Worm (Caenorhabditis elegans) whole organism, young adult: ENCODE measurements around the gene K10D11.5.

Experiments used
- B0035.1 ChIP-seq: sonication (generic microtip); optimal IDR thresholded peaks from 2 replicates; lab custom pipeline; 2016; ENCODE audit warnings: missing genetic modification characterization, mild to moderate bottlenecking, missing compliant biosample characterization, missing genotype, missing genetic modification reagents
- F52B5.7 ChIP-seq: sonication (generic microtip); optimal IDR thresholded peaks from 2 replicates; lab custom pipeline; 2016; ENCODE audit warnings: mild to moderate bottlenecking, missing genetic modification characterization, missing compliant biosample characterization
- F55B11.4 ChIP-seq: sonication (generic microtip); optimal IDR thresholded peaks from 2 replicates; lab custom pipeline; 2016; ENCODE audit warnings: missing compliant biosample characterization, missing genetic modification characterization, borderline replicate concordance; ENCODE audit not compliant: insufficient read depth
- K12H6.12 ChIP-seq: fragments of 200-800 bp; sonication (Bioruptor generic); optimal IDR thresholded peaks from 2 replicates; lab custom pipeline; 2018; ENCODE audit warnings: mild to moderate bottlenecking, missing genetic modification characterization, missing compliant biosample characterization
- Y53G8AR.9 ChIP-seq: fragments of 200-800 bp; sonication (Bioruptor generic); conservative IDR thresholded peaks from 2 replicates; pipeline ENCODE4 v1.3.6; 2022; ENCODE audit warnings: missing genetic modification reagents, missing genetic modification characterization, missing compliant biosample characterization
- ZK185.1 ChIP-seq: sonication (generic microtip); optimal IDR thresholded peaks from 2 replicates; lab custom pipeline; 2016; ENCODE audit warnings: mild to moderate bottlenecking, missing genetic modification characterization, missing compliant biosample characterization; ENCODE audit not compliant: poor library complexity, severe bottlenecking
- atf-7 ChIP-seq: sonication (generic microtip); optimal IDR thresholded peaks from 2 replicates; lab custom pipeline; 2017; ENCODE audit warnings: mild to moderate bottlenecking, missing genetic modification characterization, missing compliant biosample characterization
- attf-3 ChIP-seq: fragments of 200-800 bp; sonication (Bioruptor generic); conservative IDR thresholded peaks from 2 replicates; pipeline ENCODE4 v1.3.6; 2022; ENCODE audit warnings: missing genetic modification reagents, missing genetic modification characterization, missing compliant biosample characterization
- bed-1 ChIP-seq: fragments of 200-800 bp; sonication (Bioruptor generic); IDR thresholded peaks from 2 replicates; pipeline ENCODE4 v1.3.6; 2022; ENCODE audit warnings: missing genetic modification reagents, missing genetic modification characterization, missing compliant biosample characterization
- ceh-58 ChIP-seq: fragments of 200-800 bp; sonication (Bioruptor generic); IDR thresholded peaks from 2 replicates; pipeline ENCODE4 v1.3.6; 2022; ENCODE audit warnings: missing genetic modification characterization, missing compliant biosample characterization
- die-1 ChIP-seq: sonication (generic microtip); optimal IDR thresholded peaks from 2 replicates; lab custom pipeline; 2016; ENCODE audit warnings: missing genotype, mild to moderate bottlenecking, missing genetic modification characterization, missing compliant biosample characterization
- egl-18 ChIP-seq: fragments of 200-800 bp; sonication (Bioruptor generic); IDR thresholded peaks from 2 replicates; pipeline ENCODE4 v1.3.6; 2022; ENCODE audit warnings: missing genetic modification reagents, missing genetic modification characterization, missing compliant biosample characterization
- egrh-3 ChIP-seq: fragments of 200-800 bp; sonication (Bioruptor generic); IDR thresholded peaks from 2 replicates; pipeline ENCODE4 v1.3.6; 2022; ENCODE audit warnings: missing genetic modification reagents, missing genetic modification characterization, missing compliant biosample characterization
- fkh-3 ChIP-seq: sonication (generic microtip); optimal IDR thresholded peaks from 2 replicates; lab custom pipeline; 2016; ENCODE audit warnings: mild to moderate bottlenecking, missing genetic modification characterization, missing compliant biosample characterization
- gei-17 ChIP-seq: fragments of 200-800 bp; sonication (Bioruptor generic); optimal IDR thresholded peaks from 2 replicates; lab custom pipeline; 2018; ENCODE audit warnings: mild to moderate bottlenecking, missing genetic modification characterization, missing compliant biosample characterization
- hlh-12 ChIP-seq: sonication (generic microtip); optimal IDR thresholded peaks from 2 replicates; lab custom pipeline; 2016; ENCODE audit warnings: missing genetic modification characterization, missing compliant biosample characterization
- hmg-20 ChIP-seq: fragments of 200-800 bp; sonication (Bioruptor generic); IDR thresholded peaks from 2 replicates; pipeline ENCODE4 v1.3.6; 2022; ENCODE audit warnings: missing genetic modification reagents, missing genetic modification characterization, missing compliant biosample characterization
- let-526 ChIP-seq: fragments of 200-800 bp; sonication (Bioruptor generic); IDR thresholded peaks from 2 replicates; pipeline ENCODE4 v1.3.6; 2022; ENCODE audit warnings: missing genetic modification reagents, missing genetic modification characterization, missing compliant biosample characterization
- lin-26 ChIP-seq: fragments of 200-800 bp; sonication (Bioruptor generic); IDR thresholded peaks from 2 replicates; pipeline ENCODE4 v1.3.6; 2022; ENCODE audit warnings: missing genetic modification reagents, missing genetic modification characterization, missing compliant biosample characterization
- lir-1 ChIP-seq: fragments of 200-800 bp; sonication (Bioruptor generic); conservative IDR thresholded peaks from 2 replicates; pipeline ENCODE4 v1.3.6; 2022; ENCODE audit warnings: missing genetic modification reagents, missing genetic modification characterization, missing compliant biosample characterization
- lsl-1 ChIP-seq: fragments of 200-800 bp; sonication (Bioruptor generic); optimal IDR thresholded peaks from 2 replicates; lab custom pipeline; 2018; ENCODE audit warnings: mild to moderate bottlenecking, missing genetic modification characterization, moderate library complexity, missing compliant biosample characterization
- madf-6 ChIP-seq: fragments of 200-800 bp; sonication (Bioruptor generic); IDR thresholded peaks from 2 replicates; pipeline ENCODE4 v1.3.6; 2022; ENCODE audit warnings: missing genetic modification reagents, missing genetic modification characterization, missing compliant biosample characterization
- madf-8 ChIP-seq: fragments of 200-800 bp; sonication (Bioruptor generic); conservative IDR thresholded peaks from 2 replicates; pipeline ENCODE4 v1.3.6; 2022; ENCODE audit warnings: missing genetic modification reagents, missing genetic modification characterization, missing compliant biosample characterization
- mes-4 ChIP-seq: sonication (generic microtip); optimal IDR thresholded peaks from 2 replicates; lab custom pipeline; 2016; ENCODE audit warnings: missing genotype, missing genetic modification characterization, missing compliant biosample characterization
- nfyb-1 ChIP-seq: fragments of 200-800 bp; sonication (Bioruptor generic); IDR thresholded peaks from 2 replicates; pipeline ENCODE4 v1.3.6; 2022; ENCODE audit warnings: missing genetic modification reagents, missing genetic modification characterization, missing compliant biosample characterization
- nhr-179 ChIP-seq: sonication (generic microtip); optimal IDR thresholded peaks from 2 replicates; lab custom pipeline; 2016; ENCODE audit warnings: mild to moderate bottlenecking, missing genetic modification characterization, missing compliant biosample characterization
- nhr-80 ChIP-seq: sonication (generic microtip); optimal IDR thresholded peaks from 2 replicates; lab custom pipeline; 2016; ENCODE audit warnings: missing genetic modification characterization, missing compliant biosample characterization
- pha-4 ChIP-seq: fragments of 150-350 bp; sonication (generic microtip); optimal IDR thresholded peaks from 2 replicates; lab custom pipeline; 2014; ENCODE audit warnings: missing biosample characterization, missing genetic modification reagents, missing genetic modification characterization
- rec-8 ChIP-seq, 2 experiments: sonication (generic microtip); optimal IDR thresholded peaks; 2 replicates each; lab custom pipeline; 2016; ENCODE audit warnings: mild to moderate bottlenecking in 2 of 2, missing genetic modification characterization in 2 of 2, missing genetic modification reagents in 2 of 2, missing genotype in 2 of 2, missing biosample characterization in 1 of 2, missing compliant biosample characterization in 1 of 2, moderate library complexity in 1 of 2
- tlf-1 ChIP-seq: fragments of 200-800 bp; sonication (Bioruptor generic); optimal IDR thresholded peaks from 2 replicates; lab custom pipeline; 2018; ENCODE audit warnings: mild to moderate bottlenecking, missing genetic modification characterization, missing compliant biosample characterization
- unc-62 ChIP-seq: fragments of 150-350 bp; optimal IDR thresholded peaks from 2 replicates; lab custom pipeline; 2014; ENCODE audit warnings: missing biosample characterization, missing genetic modification reagents, missing genetic modification characterization
- xnd-1 ChIP-seq: sonication (generic microtip); optimal IDR thresholded peaks from 2 replicates; lab custom pipeline; 2016; ENCODE audit warnings: missing genotype, missing genetic modification reagents, missing genetic modification characterization, missing compliant biosample characterization
- ztf-25 ChIP-seq: fragments of 200-800 bp; sonication (Bioruptor generic); IDR thresholded peaks from 2 replicates; pipeline ENCODE4 v1.3.6; 2022; ENCODE audit warnings: missing genetic modification reagents, missing genetic modification characterization, missing compliant biosample characterization
- ztf-6 ChIP-seq: fragments of 200-800 bp; sonication (Bioruptor generic); IDR thresholded peaks from 2 replicates; pipeline ENCODE4 v1.3.6; 2022; ENCODE audit warnings: missing genetic modification reagents, missing genetic modification characterization, missing compliant biosample characterization

K10D11.5 gene

DNA sequence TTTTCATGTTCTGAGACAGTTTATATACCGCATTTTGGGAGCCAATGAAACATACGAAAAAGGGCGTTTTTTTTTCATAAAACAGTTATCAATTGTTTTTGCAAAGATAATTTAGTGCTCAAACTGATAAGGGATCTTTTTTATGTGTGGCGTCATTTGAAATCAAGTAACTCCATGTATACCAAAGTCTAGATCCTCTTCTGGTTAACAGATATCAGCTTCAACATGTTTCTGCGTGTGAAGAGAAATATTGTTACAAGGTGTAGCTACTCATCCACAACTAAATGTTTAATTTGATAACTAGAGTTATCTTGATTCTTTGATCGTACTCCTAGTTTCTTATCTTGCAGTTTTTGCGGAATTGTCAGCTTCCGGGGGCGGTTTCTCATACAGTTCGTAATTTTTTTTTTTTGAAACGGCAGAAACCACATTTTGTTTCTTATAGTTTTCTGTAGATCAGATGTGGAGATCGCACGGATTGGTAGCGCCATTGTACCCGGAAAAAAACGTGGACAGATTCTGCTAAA lies 19.6 kb downstream of the K10D11.5 start:
- TF ChIP-seq lin-26 (no peak), nhr-80 (tag; lab: Kevin White, UChicago) (peak; percentile 59), nfyb-1 (GFP tag; lab: Robert Waterston, UW) (no peak), attf-3 (GFP tag; lab: Robert Waterston, UW) (no peak), Y53G8AR.9 (GFP tag; lab: Robert Waterston, UW) (no peak), tlf-1 (GFP tag; lab: Kevin White, UChicago) (no peak), hlh-12 (tag; lab: Kevin White, UChicago) (no peak), rec-8 (tag; optimal IDR thresholded peaks at IDR 0.05; lab: Kevin White, UChicago) (no peak)
- TF ChIP-seq, all 124 proteins: peak for 1

DNA sequence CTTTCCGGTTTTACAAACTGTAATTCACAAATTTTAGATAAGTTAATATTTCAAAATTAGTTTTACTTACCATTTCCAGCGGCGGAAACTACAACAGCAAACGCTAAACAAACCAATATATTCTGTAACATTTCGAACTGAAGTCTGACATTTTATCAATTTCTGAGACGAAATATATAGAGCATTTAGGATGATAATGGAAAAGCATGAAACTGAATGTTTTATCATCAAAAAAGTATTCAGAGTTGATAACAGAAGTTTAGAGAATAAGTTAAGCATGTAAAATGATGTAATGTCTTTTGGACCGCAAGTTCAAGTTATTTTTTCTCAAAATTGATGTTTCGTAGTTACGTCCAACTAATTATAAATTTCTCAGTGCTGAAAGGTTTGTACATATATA lies 22.5 kb downstream of the K10D11.5 start, which contains the start of gene F55G11.2:
F55G11.2 (minus strand) TSS at position 149 of the 400 bp plus-strand sequence.
- TF ChIP-seq nhr-80 (tag; lab: Kevin White, UChicago): peak; percentile 55
- no peak for TF ChIP-seq ceh-58 (GFP tag; lab: Robert Waterston, UW)
- TF ChIP-seq, all 124 proteins: peak for 1

- TF ChIP-seq ztf-25 (GFP tag; lab: Robert Waterston, UW) (no peak), mes-4 (tag; lab: Kevin White, UChicago) (no peak), unc-62 (no peak), F52B5.7 (tag; lab: Kevin White, UChicago) (no peak), Y53G8AR.9 (GFP tag; lab: Robert Waterston, UW) (no peak), hmg-20 (GFP tag; lab: Robert Waterston, UW) (no peak), egl-18 (GFP tag; lab: Robert Waterston, UW) (no peak), B0035.1 (tag; lab: Kevin White, UChicago) (no peak), madf-6 (GFP tag; lab: Robert Waterston, UW) (no peak), lin-26 (no peak), xnd-1 (tag; lab: Kevin White, UChicago) (no peak), nhr-179 (tag; lab: Kevin White, UChicago) (no peak), bed-1 (no peak), ztf-6 (GFP tag; lab: Robert Waterston, UW) (no peak), fkh-3 (no peak), madf-8 (GFP tag; lab: Robert Waterston, UW) (no peak)
These were observed 24.3 kb downstream of the K10D11.5 start for ce11 chrIV:12967303-12967702.

DNA sequence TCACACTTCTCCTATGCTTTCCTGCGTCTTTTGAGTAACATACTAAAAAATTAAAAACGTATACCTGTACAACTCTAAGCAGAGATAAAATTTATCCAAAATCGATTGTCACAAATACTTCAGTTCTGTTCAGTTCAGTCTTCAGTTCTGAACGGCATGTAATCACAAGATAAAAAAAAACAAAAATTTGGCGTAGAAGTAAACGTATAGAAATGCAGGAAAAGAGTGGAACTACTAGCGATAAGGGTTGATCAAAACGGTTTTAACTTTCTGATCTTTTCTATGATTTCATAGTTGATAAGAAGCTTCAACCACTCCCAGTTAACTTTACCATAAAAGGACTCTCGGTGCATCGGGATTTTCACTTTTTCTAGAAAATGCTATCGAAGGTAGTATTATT lies 26.6 kb downstream of the K10D11.5 start, which contains the start of gene dod-22:
dod-22 (plus strand) TSS at position 301 of the 400 bp plus-strand sequence.
- TF ChIP-seq ZK185.1 (no peak), egrh-3 (GFP tag; lab: Robert Waterston, UW) (no peak), F52B5.7 (tag; lab: Kevin White, UChicago) (no peak), F55B11.4 (tag; lab: Kevin White, UChicago) (no peak), K12H6.12 (tag; lab: Kevin White, UChicago) (no peak), die-1 (tag; lab: Kevin White, UChicago) (no peak)

DNA sequence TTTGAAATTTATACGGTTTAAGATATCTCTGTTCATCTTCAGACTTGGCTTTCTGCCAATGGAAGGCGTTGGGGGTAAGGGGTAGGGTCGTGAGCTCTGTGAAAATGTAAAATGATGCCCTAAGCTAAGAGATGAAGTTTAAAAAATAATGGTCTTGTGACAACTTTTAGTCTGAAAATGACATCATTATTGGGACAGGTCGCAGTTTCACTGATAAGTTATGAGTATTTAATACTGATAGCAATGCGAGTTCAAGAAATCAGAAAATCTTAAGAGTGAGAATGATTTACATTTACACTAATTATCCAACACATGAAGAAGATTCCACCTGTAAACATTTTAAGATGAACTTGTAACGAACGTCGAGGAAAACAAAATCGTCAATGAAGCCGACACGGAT lies 27.0 kb downstream of the K10D11.5 start:
- TF ChIP-seq gei-17 (GFP tag; lab: Kevin White, UChicago) (no peak), lsl-1 (GFP tag; lab: Kevin White, UChicago) (no peak), lir-1 (GFP tag; lab: Robert Waterston, UW) (no peak), atf-7 (tag; lab: Kevin White, UChicago) (no peak), let-526 (GFP tag; lab: Robert Waterston, UW) (no peak), B0035.1 (tag; lab: Kevin White, UChicago) (no peak), nhr-80 (tag; lab: Kevin White, UChicago) (peak; percentile 5), pha-4 (tag; lab: Kevin White, UChicago) (no peak)
